Worm (Caenorhabditis elegans): ENCODE measurements around the gene Y39F10A.3.
"Not testable (repeated sequence)": the region's sequence is repeated elsewhere in the genome, so short reads cannot be mapped to it uniquely, and the experiment has no call there.

Y39F10A.3 gene

ce11 chrII:782903-783302, at the start of gene Y39F10A.3:
Y39F10A.3 (minus strand) TSS chrII:783003.
- TF ChIP-seq madf-9 (GFP tag; conservative IDR thresholded peaks at IDR 0.05) (no peak), pqm-1 (tag; optimal IDR thresholded peaks at IDR 0.05) (no peak), aha-1 (tag) (no peak), nhr-237 (tag; optimal IDR thresholded peaks at IDR 0.05) (no peak), mdl-1 (tag; optimal IDR thresholded peaks at IDR 0.05) (no peak)

- TF ChIP-seq nhr-6 (tag; optimal IDR thresholded peaks at IDR 0.05) (no peak), dmd-6 (GFP tag; IDR thresholded peaks at IDR 0.05) (no peak), aha-1 (tag) (peak; percentile 8), hif-1 (tag; optimal IDR thresholded peaks at IDR 0.05) (no peak), Y48G9A.11 (GFP tag; IDR thresholded peaks at IDR 0.05) (no peak), fos-1 (tag; optimal IDR thresholded peaks at IDR 0.05) (no peak), mes-2 (tag; optimal IDR thresholded peaks at IDR 0.05; ENCODE audit: poor library complexity, severe bottlenecking) (no peak)
These were observed 42.7 kb upstream of the Y39F10A.3 start, which contains the start of gene F28A10.1 for ce11 chrII:825521-825920. F28A10.1 (plus strand) TSS chrII:825821.

- TF ChIP-seq lin-29 (GFP tag; IDR thresholded peaks at IDR 0.05), result no peak
- no peak for TF ChIP-seq duxl-1 (tag; optimal IDR thresholded peaks at IDR 0.05; ENCODE audit: poor library complexity)
- no peak for TF ChIP-seq pha-4 (GFP tag; IDR thresholded peaks at IDR 0.05)
- TF ChIP-seq pha-4 (tag; optimal IDR thresholded peaks at IDR 0.05), result no peak
- no peak for TF ChIP-seq egl-43 (GFP tag; IDR thresholded peaks at IDR 0.05)
- no peak for TF ChIP-seq daf-12 (tag; optimal IDR thresholded peaks at IDR 0.05)
- no peak for TF ChIP-seq ztf-11 (tag; optimal IDR thresholded peaks at IDR 0.05)
- TF ChIP-seq sdz-12 (GFP tag; optimal IDR thresholded peaks at IDR 0.05), result no peak
- no peak for TF ChIP-seq F44E2.7 (GFP tag; IDR thresholded peaks at IDR 0.05)
- TF ChIP-seq lsy-2 (tag; optimal IDR thresholded peaks at IDR 0.05), result no peak
- no peak for TF ChIP-seq arid-1 (GFP tag; conservative IDR thresholded peaks at IDR 0.05)
- no peak for TF ChIP-seq lin-39 (tag; optimal IDR thresholded peaks at IDR 0.05)
- no peak for TF ChIP-seq Y75B8A.6 (GFP tag; IDR thresholded peaks at IDR 0.05)
- no peak for TF ChIP-seq F26F4.8 (GFP tag; conservative IDR thresholded peaks at IDR 0.05)
- no peak for TF ChIP-seq mxl-2 (GFP tag; conservative IDR thresholded peaks at IDR 0.05)
- TF ChIP-seq dmd-9 (GFP tag; IDR thresholded peaks at IDR 0.05), result no peak
- TF ChIP-seq ztf-7 (tag; optimal IDR thresholded peaks at IDR 0.05), result no peak
- TF ChIP-seq nhr-28 (tag; optimal IDR thresholded peaks at IDR 0.05), result no peak
- TF ChIP-seq T20F7.1 (GFP tag; optimal IDR thresholded peaks at IDR 0.05), result no peak
- TF ChIP-seq mxl-3 (GFP tag; optimal IDR thresholded peaks at IDR 0.05), result no peak
These were observed 40.7 kb upstream of the Y39F10A.3 start, which contains the start of gene F46F5.10 for ce11 chrII:823529-823928. F46F5.10 (plus strand) TSS chrII:823829.

- not testable (repeated sequence) for TF ChIP-seq nhr-41 (GFP tag; IDR thresholded peaks at IDR 0.05); nhr-42 (GFP tag; IDR thresholded peaks at IDR 0.05); hif-1 (tag; optimal IDR thresholded peaks at IDR 0.05)
These were observed 39.9 kb upstream of the Y39F10A.3 start, which contains the start of gene msrp-4 for ce11 chrII:822730-823129. msrp-4 (minus strand) TSS chrII:822830.

ce11 chrII:821514-821913, 38.7 kb upstream of the Y39F10A.3 start, which contains the start of gene F46F5.8:
F46F5.8 (minus strand) TSS chrII:821614.
- TF ChIP-seq sdz-12 (GFP tag; optimal IDR thresholded peaks at IDR 0.05) (no peak), Y105C5A.15 (GFP tag; IDR thresholded peaks at IDR 0.05) (no peak), nhr-237 (tag; optimal IDR thresholded peaks at IDR 0.05) (no peak), unc-62 (GFP tag; optimal IDR thresholded peaks at IDR 0.05 in 1 of 2) (peak in 1 of 2 experiments; percentile 73), unc-62 (tag; optimal IDR thresholded peaks at IDR 0.05) (no peak)
